In the genomic region with DNA sequence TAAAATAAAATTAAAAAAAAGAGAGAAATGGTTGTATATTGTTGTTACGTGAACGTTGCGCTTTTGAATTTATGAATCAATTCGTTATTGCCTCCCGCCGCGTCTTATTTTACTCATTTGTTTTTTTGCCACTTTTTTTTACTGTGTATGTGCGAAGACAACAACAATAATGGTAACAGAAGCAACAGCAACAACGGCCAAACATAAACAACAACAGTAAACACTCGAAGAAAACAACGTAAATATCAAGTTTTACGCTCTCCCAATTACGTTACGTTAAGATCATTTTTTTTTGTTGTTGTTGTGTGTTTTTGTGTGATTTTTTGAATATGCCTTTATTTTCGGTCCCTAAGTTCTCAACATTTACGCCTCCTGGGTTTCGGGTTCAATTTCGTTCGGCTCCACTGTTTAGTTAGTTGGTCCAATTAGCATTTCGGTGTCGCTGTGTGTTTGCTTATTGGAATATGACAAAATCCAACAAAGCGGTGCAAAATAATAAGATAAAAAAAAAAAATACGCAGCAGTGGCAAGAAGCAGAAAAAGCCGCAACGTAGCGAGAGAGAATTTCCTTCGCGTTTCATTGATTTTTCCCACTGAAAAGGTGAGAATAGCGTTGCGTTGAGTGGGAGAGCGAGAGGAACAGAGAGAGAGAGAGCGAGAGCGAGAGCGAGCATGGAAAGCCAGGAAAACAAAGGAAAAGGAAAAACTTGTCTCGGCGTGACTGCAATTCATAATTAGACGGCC, we compare ENCODE assay signal across 7 fruit fly cellular contexts.
A peak's percentile ranks its signal among the peaks of the same experiment; 100 is the strongest.
TF ChIP-seq lines count a peak whose summit lies in the region.

No protein-coding gene starts in this region.

- TF ChIP-seq CTCF in S2 (optimal IDR thresholded peaks at IDR 0.05; lab: Kevin White, UChicago), result peak; percentile 69 to 73
- peak; percentile 73 for TF ChIP-seq CTCF in whole organism, embryonic (GFP tag; optimal IDR thresholded peaks at IDR 0.05; lab: Kevin White, UChicago)

TF ChIP-seq in whole organism, 6 proteins besides CTCF, POLR2A, EP300 and RAD21:
- no peak for TF ChIP-seq usp (GFP tag; optimal IDR thresholded peaks at IDR 0.05; lab: Kevin White, UChicago)
- peak; percentile 87 for TF ChIP-seq Dll (optimal IDR thresholded peaks at IDR 0.05; lab: Kevin White, UChicago)

TF ChIP-seq in whole organism, adult, 20 proteins besides CTCF, POLR2A, EP300 and RAD21:
- TF ChIP-seq toe (GFP tag; optimal IDR thresholded peaks at IDR 0.05; lab: Kevin White, UChicago) (no peak), CG7045 (GFP tag; optimal IDR thresholded peaks at IDR 0.05; lab: Kevin White, UChicago) (no peak), Clk (GFP tag; optimal IDR thresholded peaks at IDR 0.05; lab: Kevin White, UChicago) (no peak), CG14711 (tag; optimal IDR thresholded peaks at IDR 0.05; lab: Kevin White, UChicago) (peak; percentile 30), Hr96 (GFP tag; optimal IDR thresholded peaks at IDR 0.05; lab: Kevin White, UChicago) (no peak)
TF ChIP-seq in whole organism, adult: peak in this region for 1.

TF ChIP-seq in whole organism, embryonic, 481 proteins besides CTCF, POLR2A, EP300 and RAD21 (continues in another document):
- TF ChIP-seq zfh2 (GFP tag; optimal IDR thresholded peaks at IDR 0.05; lab: Kevin White, UChicago), result peak; percentile 12
- TF ChIP-seq Camta (GFP tag; optimal IDR thresholded peaks at IDR 0.05; lab: Kevin White, UChicago), result no peak
- no peak for TF ChIP-seq z (GFP tag; IDR thresholded peaks at IDR 0.05; lab: Robert Waterston, UW)
- TF ChIP-seq CG8944 (GFP tag; optimal IDR thresholded peaks at IDR 0.05; lab: Kevin White, UChicago), result no peak
- TF ChIP-seq ro (GFP tag; IDR thresholded peaks at IDR 0.05; lab: Robert Waterston, UW), result no peak
- TF ChIP-seq CG17186 (GFP tag; optimal IDR thresholded peaks at IDR 0.05; lab: Kevin White, UChicago), result no peak
- no peak for TF ChIP-seq disco-r (GFP tag; optimal IDR thresholded peaks at IDR 0.05; lab: Kevin White, UChicago)
- TF ChIP-seq CG16813 (GFP tag; IDR thresholded peaks at IDR 0.05; lab: Robert Waterston, UW; ENCODE audit: partially characterized antibody), result no peak
- peak; percentile 28 for TF ChIP-seq Max (GFP tag; optimal IDR thresholded peaks at IDR 0.05; lab: Kevin White, UChicago)
- no peak for TF ChIP-seq CG16779 (GFP tag; IDR thresholded peaks at IDR 0.05; lab: Robert Waterston, UW)
- TF ChIP-seq stc (GFP tag; IDR thresholded peaks at IDR 0.05; lab: Robert Waterston, UW), result no peak
- no peak for TF ChIP-seq CG2116 (GFP tag; optimal IDR thresholded peaks at IDR 0.05; lab: Kevin White, UChicago)
- no peak for TF ChIP-seq Lpt (GFP tag; optimal IDR thresholded peaks at IDR 0.05; lab: Kevin White, UChicago)
- no peak for TF ChIP-seq CG15011 (GFP tag; optimal IDR thresholded peaks at IDR 0.05; lab: Kevin White, UChicago)
- no peak for TF ChIP-seq gsb (GFP tag; IDR thresholded peaks at IDR 0.05; lab: Robert Waterston, UW)
- peak; percentile 66 for TF ChIP-seq sens (GFP tag; lab: Kevin White, UChicago)
- TF ChIP-seq gem (tag; optimal IDR thresholded peaks at IDR 0.05; lab: Kevin White, UChicago), result peak; percentile 66
- no peak for TF ChIP-seq CG34422 (GFP tag; IDR thresholded peaks at IDR 0.05; lab: Robert Waterston, UW)
- no peak for TF ChIP-seq CG7271 (tag; optimal IDR thresholded peaks at IDR 0.05; lab: Kevin White, UChicago)
- TF ChIP-seq CG6813 (GFP tag; optimal IDR thresholded peaks at IDR 0.05; lab: Kevin White, UChicago), result no peak

TF ChIP-seq in whole organism, prepupa, 60 proteins besides CTCF, POLR2A, EP300 and RAD21 (continues in another document):
- TF ChIP-seq Eip78C (GFP tag; lab: Kevin White, UChicago), result peak; percentile 70
- no peak for TF ChIP-seq CG1621 (tag; optimal IDR thresholded peaks at IDR 0.05; lab: Kevin White, UChicago)
- TF ChIP-seq vri (GFP tag; optimal IDR thresholded peaks at IDR 0.05; lab: Kevin White, UChicago), result peak; percentile 5
- peak; percentile 53 for TF ChIP-seq CG4318 (GFP tag; optimal IDR thresholded peaks at IDR 0.05; lab: Kevin White, UChicago)
- TF ChIP-seq CG6792 (GFP tag; optimal IDR thresholded peaks at IDR 0.05; lab: Kevin White, UChicago), result peak; percentile 46
- peak; percentile 11 for TF ChIP-seq CG3032 (tag; optimal IDR thresholded peaks at IDR 0.05; lab: Kevin White, UChicago)
- no peak for TF ChIP-seq CG8319 (GFP tag; optimal IDR thresholded peaks at IDR 0.05; lab: Kevin White, UChicago)
- peak; percentile 62; the same call in 1 of the 3 replicates for TF ChIP-seq CG8119 (GFP tag; IDR thresholded peaks at IDR 0.05; lab: Robert Waterston, UW)
- TF ChIP-seq fd59A (GFP tag; optimal IDR thresholded peaks at IDR 0.05; lab: Kevin White, UChicago), result no peak
- TF ChIP-seq svp (GFP tag; lab: Kevin White, UChicago), result peak; percentile 80
- TF ChIP-seq cyc (GFP tag; optimal IDR thresholded peaks at IDR 0.05; lab: Kevin White, UChicago), result peak; percentile 33
- TF ChIP-seq Hr38 (GFP tag; optimal IDR thresholded peaks at IDR 0.05; lab: Kevin White, UChicago), result no peak
- TF ChIP-seq Sox102F (GFP tag; optimal IDR thresholded peaks at IDR 0.05; lab: Kevin White, UChicago), result peak; percentile 52
- TF ChIP-seq fkh (GFP tag; optimal IDR thresholded peaks at IDR 0.05; lab: Kevin White, UChicago), result peak; percentile 69
- peak; percentile 50 for TF ChIP-seq lz (GFP tag; optimal IDR thresholded peaks at IDR 0.05; lab: Kevin White, UChicago)
- peak; percentile 21 for TF ChIP-seq spab (GFP tag; optimal IDR thresholded peaks at IDR 0.05; lab: Kevin White, UChicago)
- no peak for TF ChIP-seq Ets21C (GFP tag; optimal IDR thresholded peaks at IDR 0.05; lab: Kevin White, UChicago)
- no peak for TF ChIP-seq Sox14 (GFP tag; optimal IDR thresholded peaks at IDR 0.05; lab: Kevin White, UChicago)
- peak; percentile 60 for TF ChIP-seq topi (GFP tag; optimal IDR thresholded peaks at IDR 0.05; lab: Kevin White, UChicago)
- no peak for TF ChIP-seq Blimp-1 (GFP tag; optimal IDR thresholded peaks at IDR 0.05; lab: Kevin White, UChicago)

TF ChIP-seq in whole organism, pupa, 21 proteins besides CTCF, POLR2A, EP300 and RAD21:
- TF ChIP-seq Snoo (tag; optimal IDR thresholded peaks at IDR 0.05; lab: Kevin White, UChicago) (peak; percentile 6), CG17806 (tag; optimal IDR thresholded peaks at IDR 0.05; lab: Kevin White, UChicago) (peak; percentile 39), CG14655 (GFP tag; optimal IDR thresholded peaks at IDR 0.05; lab: Kevin White, UChicago) (peak; percentile 65), D1 (tag; optimal IDR thresholded peaks at IDR 0.05; lab: Kevin White, UChicago) (no peak), gl (tag; optimal IDR thresholded peaks at IDR 0.05; lab: Kevin White, UChicago) (no peak), CG9948 (tag; optimal IDR thresholded peaks at IDR 0.05; lab: Kevin White, UChicago) (peak; percentile 30), CG4496 (GFP tag; IDR thresholded peaks at IDR 0.05; lab: Robert Waterston, UW) (peak; percentile 35; the same call in 1 of the 3 replicates), CG8159 (tag; optimal IDR thresholded peaks at IDR 0.05; lab: Kevin White, UChicago) (peak; percentile 28), fd96Ca (GFP tag; IDR thresholded peaks at IDR 0.05; lab: Robert Waterston, UW) (no peak), Pif1B (GFP tag; optimal IDR thresholded peaks at IDR 0.05; lab: Kevin White, UChicago) (peak; percentile 16), CG8301 (tag; optimal IDR thresholded peaks at IDR 0.05; lab: Kevin White, UChicago) (peak; percentile 38)

TF ChIP-seq in whole organism, wandering third instar larva, 38 proteins besides CTCF, POLR2A, EP300 and RAD21 (continues in another document):
- TF ChIP-seq N (GFP tag; optimal IDR thresholded peaks at IDR 0.05; lab: Kevin White, UChicago), result no peak
- no peak for TF ChIP-seq Hnf4 (GFP tag; optimal IDR thresholded peaks at IDR 0.05; lab: Kevin White, UChicago)
- TF ChIP-seq Myc (optimal IDR thresholded peaks at IDR 0.05; lab: Kevin White, UChicago), result no peak
- peak; percentile 49 for TF ChIP-seq HLH106 (tag; optimal IDR thresholded peaks at IDR 0.05; lab: Kevin White, UChicago)
- no peak for TF ChIP-seq brk (GFP tag; optimal IDR thresholded peaks at IDR 0.05; lab: Kevin White, UChicago)
- peak; percentile 62 for TF ChIP-seq Dif (GFP tag; optimal IDR thresholded peaks at IDR 0.05; lab: Kevin White, UChicago; ENCODE audit: partially characterized antibody)
- no peak for TF ChIP-seq Jra (GFP tag; optimal IDR thresholded peaks at IDR 0.05; lab: Kevin White, UChicago)
- no peak for TF ChIP-seq Hr78 (GFP tag; optimal IDR thresholded peaks at IDR 0.05; lab: Kevin White, UChicago)
- TF ChIP-seq Rel (GFP tag; optimal IDR thresholded peaks at IDR 0.05; lab: Kevin White, UChicago), result no peak
- TF ChIP-seq Rel (tag; optimal IDR thresholded peaks at IDR 0.05; lab: Kevin White, UChicago), result peak; percentile 30
- no peak for TF ChIP-seq sage (GFP tag; optimal IDR thresholded peaks at IDR 0.05; lab: Kevin White, UChicago)
- TF ChIP-seq lola (GFP tag; optimal IDR thresholded peaks at IDR 0.05; lab: Kevin White, UChicago), result no peak
- TF ChIP-seq pan (optimal IDR thresholded peaks at IDR 0.05; lab: Kevin White, UChicago), result no peak
- peak; percentile 43 for TF ChIP-seq psq (GFP tag; optimal IDR thresholded peaks at IDR 0.05; lab: Kevin White, UChicago)
- TF ChIP-seq sv (GFP tag; optimal IDR thresholded peaks at IDR 0.05; lab: Kevin White, UChicago), result peak; percentile 28
- no peak for TF ChIP-seq Sp1 (GFP tag; optimal IDR thresholded peaks at IDR 0.05; lab: Kevin White, UChicago)
- no peak for TF ChIP-seq CrebA (GFP tag; optimal IDR thresholded peaks at IDR 0.05; lab: Kevin White, UChicago; ENCODE audit: borderline replicate concordance)
- TF ChIP-seq usp (GFP tag; optimal IDR thresholded peaks at IDR 0.05; lab: Kevin White, UChicago), result no peak
- TF ChIP-seq Mio (GFP tag; optimal IDR thresholded peaks at IDR 0.05; lab: Kevin White, UChicago), result no peak
- TF ChIP-seq OdsH (GFP tag; optimal IDR thresholded peaks at IDR 0.05; lab: Kevin White, UChicago), result peak; percentile 26
- TF ChIP-seq ey (GFP tag; optimal IDR thresholded peaks at IDR 0.05; lab: Kevin White, UChicago), result no peak
- TF ChIP-seq Dfd (GFP tag; optimal IDR thresholded peaks at IDR 0.05; lab: Kevin White, UChicago), result no peak
- no peak for TF ChIP-seq CG9705 (GFP tag; optimal IDR thresholded peaks at IDR 0.05; lab: Kevin White, UChicago)
- TF ChIP-seq Hr83 (GFP tag; optimal IDR thresholded peaks at IDR 0.05; lab: Kevin White, UChicago; ENCODE audit: poor library complexity, severe bottlenecking), result no peak
- no peak for TF ChIP-seq Vsx2 (GFP tag; optimal IDR thresholded peaks at IDR 0.05; lab: Kevin White, UChicago; ENCODE audit: partially characterized antibody)
- peak in 1 of 2 experiments; percentile 40 for TF ChIP-seq foxo (GFP tag; optimal IDR thresholded peaks at IDR 0.05; lab: Kevin White, UChicago)
- TF ChIP-seq GATAd (GFP tag; optimal IDR thresholded peaks at IDR 0.05; lab: Kevin White, UChicago), result no peak
- no peak for TF ChIP-seq dmrt93B (GFP tag; optimal IDR thresholded peaks at IDR 0.05; lab: Kevin White, UChicago)
- peak; percentile 37 to 63 for TF ChIP-seq dl (GFP tag; optimal IDR thresholded peaks at IDR 0.05; lab: Kevin White, UChicago; ENCODE audit: insufficient read depth in 1 of 2, partially characterized antibody in 2 of 2)
- TF ChIP-seq br (GFP tag; optimal IDR thresholded peaks at IDR 0.05; lab: Kevin White, UChicago), result peak; percentile 38
